Fruit fly (Drosophila melanogaster): ENCODE data around the gene Ror.
A peak's percentile ranks its signal among the peaks of the same experiment; 100 is the strongest.

DNA sequence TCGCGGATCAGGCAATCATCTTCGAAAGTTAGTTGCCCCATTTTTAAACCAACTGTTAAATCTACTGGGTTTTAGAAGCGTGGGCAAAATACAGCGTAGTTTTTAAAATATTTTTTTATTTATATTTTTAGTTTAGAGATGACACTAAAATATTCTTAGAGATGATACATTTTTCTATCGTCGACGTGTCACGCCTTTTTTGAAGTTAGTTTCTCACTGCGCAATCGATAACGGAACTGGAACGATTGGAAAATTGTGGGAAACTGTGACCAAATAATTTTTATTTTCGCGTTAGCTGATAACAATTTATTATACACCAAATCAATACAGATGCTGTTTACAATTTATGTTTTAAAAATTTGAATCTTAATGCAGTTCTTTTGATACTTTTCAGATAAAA is 27.0 kb downstream of the Ror start, which contains the start of gene Utx:
- no peak for TF ChIP-seq CG11294 (GFP tag; IDR thresholded peaks at IDR 0.05)
- TF ChIP-seq CG10669 (GFP tag; optimal IDR thresholded peaks at IDR 0.05), result no peak
- TF ChIP-seq CG3032 (tag; optimal IDR thresholded peaks at IDR 0.05), result peak; percentile 19
- TF ChIP-seq Sox102F (GFP tag; optimal IDR thresholded peaks at IDR 0.05), result no peak
- no peak for TF ChIP-seq CG6276 (GFP tag; optimal IDR thresholded peaks at IDR 0.05)
- no peak for TF ChIP-seq CG4318 (GFP tag; optimal IDR thresholded peaks at IDR 0.05)
- TF ChIP-seq Hr4 (GFP tag; optimal IDR thresholded peaks at IDR 0.05), result no peak
- no peak for TF ChIP-seq CG6163 (GFP tag; IDR thresholded peaks at IDR 0.05)

Measured in whole organism, prepupa.